Fruit fly (Drosophila melanogaster) whole organism, embryonic: ENCODE results near the gene Sk1.

Source experiments
- ATbp ChIP-seq: fragments of 200-800 bp; sonication (Bioruptor generic); optimal IDR thresholded peaks from 2 replicates; lab custom pipeline; 2017; ENCODE audit warnings: missing biosample characterization, mild to moderate bottlenecking, missing genetic modification characterization, missing genetic modification reagents
- Atf3 ChIP-seq: fragments of 200-800 bp; sonication (Bioruptor generic); optimal IDR thresholded peaks from 3 replicates; lab custom pipeline; 2016; ENCODE audit warnings: missing biosample characterization, missing genetic modification characterization
- Awh ChIP-seq: fragments of 200-800 bp; sonication (Bioruptor generic); IDR thresholded peaks from 2 replicates; pipeline ENCODE4, ENCODE4 v1.3.6; 2022; ENCODE audit warnings: missing biosample characterization, missing genetic modification characterization
- CG10431 ChIP-seq: fragments of 200-800 bp; sonication (Bioruptor generic); optimal IDR thresholded peaks from 3 replicates; lab custom pipeline; 2018; ENCODE audit warnings: missing biosample characterization, mild to moderate bottlenecking, missing genetic modification characterization
- CG11504 ChIP-seq: fragments of 200-800 bp; sonication (Bioruptor generic); optimal IDR thresholded peaks from 3 replicates; lab custom pipeline; 2019; ENCODE audit warnings: missing biosample characterization, mild to moderate bottlenecking, missing genetic modification characterization, moderate library complexity
- CG11560 ChIP-seq: fragments of 200-800 bp; sonication (Bioruptor generic); IDR thresholded peaks from 3 replicates; pipeline ENCODE4 v1.3.6; 2022; ENCODE audit warnings: missing biosample characterization, missing genetic modification characterization
- CG13287 ChIP-seq: fragments of 200-800 bp; sonication (Bioruptor generic); IDR thresholded peaks from 2 replicates; pipeline ENCODE4 v1.3.6; 2022; ENCODE audit warnings: missing biosample characterization, missing genetic modification characterization; ENCODE audit not compliant: partially characterized antibody
- CG14014 ChIP-seq: fragments of 200-800 bp; sonication (Bioruptor generic); IDR thresholded peaks from 2 replicates; pipeline ENCODE4 v1.3.6; 2022; ENCODE audit warnings: missing biosample characterization, missing genetic modification characterization
- CG14965 ChIP-seq: fragments of 200-800 bp; sonication (Bioruptor generic); optimal IDR thresholded peaks from 2 replicates; lab custom pipeline; 2016; ENCODE audit warnings: missing biosample characterization, missing genetic modification characterization, borderline replicate concordance
- CG17186 ChIP-seq: fragments of 200-800 bp; sonication (Bioruptor generic); optimal IDR thresholded peaks from 3 replicates; lab custom pipeline; 2017; ENCODE audit warnings: missing biosample characterization, missing genetic modification reagents, missing genetic modification characterization
- CG17359 ChIP-seq: fragments of 200-800 bp; sonication (Bioruptor generic); optimal IDR thresholded peaks from 3 replicates; lab custom pipeline; 2018; ENCODE audit warnings: missing biosample characterization, mild to moderate bottlenecking, missing genetic modification characterization, moderate library complexity
- CG17568 ChIP-seq: fragments of 200-800 bp; sonication (Bioruptor generic); optimal IDR thresholded peaks from 2 replicates; lab custom pipeline; 2018; ENCODE audit warnings: missing biosample characterization, mild to moderate bottlenecking, missing genetic modification characterization, moderate library complexity
- CG1832 ChIP-seq: fragments of 200-800 bp; sonication (Bioruptor generic); optimal IDR thresholded peaks from 2 replicates; lab custom pipeline; 2017; ENCODE audit warnings: missing biosample characterization, mild to moderate bottlenecking, missing genetic modification characterization, inconsistent platforms
- CG18599 ChIP-seq: fragments of 200-800 bp; sonication (Bioruptor generic); optimal IDR thresholded peaks from 3 replicates; lab custom pipeline; 2017; ENCODE audit warnings: missing biosample characterization, missing genetic modification characterization, mild to moderate bottlenecking, moderate library complexity, missing genetic modification reagents
- CG4360 ChIP-seq: fragments of 200-800 bp; sonication (Bioruptor generic); IDR thresholded peaks from 2 replicates; pipeline ENCODE4 v1.3.6; 2022; ENCODE audit warnings: missing biosample characterization, missing genetic modification characterization
- CG4854 ChIP-seq: fragments of 200-800 bp; sonication (Bioruptor generic); optimal IDR thresholded peaks from 2 replicates; lab custom pipeline; 2016; ENCODE audit warnings: missing biosample characterization, missing genetic modification characterization, inconsistent platforms
- CG7987 ChIP-seq: fragments of 200-800 bp; sonication (Bioruptor generic); optimal IDR thresholded peaks from 2 replicates; lab custom pipeline; 2018; ENCODE audit warnings: missing biosample characterization, mild to moderate bottlenecking, missing genetic modification characterization, moderate library complexity
- CG8388 ChIP-seq: fragments of 200-800 bp; sonication (Bioruptor generic); optimal IDR thresholded peaks from 2 replicates; lab custom pipeline; 2019; ENCODE audit warnings: missing biosample characterization, mild to moderate bottlenecking, missing genetic modification characterization, moderate library complexity
- CHES-1-like ChIP-seq: fragments of 200-800 bp; sonication (Bioruptor generic); optimal IDR thresholded peaks from 2 replicates; lab custom pipeline; 2016; ENCODE audit warnings: missing biosample characterization, missing genetic modification characterization
- Deaf1 ChIP-seq: fragments of 200-800 bp; optimal IDR thresholded peaks from 3 replicates; lab custom pipeline; 2019; ENCODE audit warnings: missing biosample characterization, mild to moderate bottlenecking, missing genetic modification characterization, moderate library complexity
- Gug ChIP-seq: fragments of 200-800 bp; sonication (Bioruptor generic); IDR thresholded peaks from 4 replicates; pipeline ENCODE4 v1.3.6; 2022; ENCODE audit warnings: missing biosample characterization, missing genetic modification characterization
- H2.0 ChIP-seq: fragments of 200-800 bp; sonication (Bioruptor generic); IDR thresholded peaks from 2 replicates; pipeline ENCODE4 v1.3.6; 2022; ENCODE audit warnings: missing biosample characterization, missing genetic modification characterization
- Jarid2 ChIP-seq: fragments of 200-800 bp; sonication (Bioruptor generic); optimal IDR thresholded peaks from 3 replicates; lab custom pipeline; 2017; ENCODE audit warnings: mild to moderate bottlenecking, missing biosample characterization, missing genetic modification reagents, missing genetic modification characterization
- Max ChIP-seq: fragments of 200-800 bp; sonication (Bioruptor generic); optimal IDR thresholded peaks from 2 replicates; lab custom pipeline; 2016; ENCODE audit warnings: missing biosample characterization, mild to moderate bottlenecking, missing genetic modification characterization
- Oaz ChIP-seq: fragments of 200-800 bp; sonication (Bioruptor generic); IDR thresholded peaks from 2 replicates; pipeline ENCODE4 v1.3.6; 2022; ENCODE audit warnings: missing biosample characterization, missing genetic modification characterization
- Ravus ChIP-seq: fragments of 200-800 bp; sonication (Bioruptor generic); IDR thresholded peaks from 2 replicates; pipeline ENCODE4 v1.3.6; 2022; ENCODE audit warnings: missing biosample characterization, missing genetic modification characterization
- Sry-β ChIP-seq: fragments of 200-800 bp; sonication (Bioruptor generic); optimal IDR thresholded peaks from 2 replicates; lab custom pipeline; 2018; ENCODE audit warnings: missing biosample characterization, mild to moderate bottlenecking, missing genetic modification characterization, moderate library complexity
- Usf ChIP-seq: fragments of 200-800 bp; sonication (Bioruptor generic); optimal IDR thresholded peaks from 2 replicates; lab custom pipeline; 2017; ENCODE audit warnings: missing genotype, missing biosample characterization, missing genetic modification characterization
- Vsx1 ChIP-seq: fragments of 200-800 bp; sonication (Bioruptor generic); optimal IDR thresholded peaks from 2 replicates; lab custom pipeline; 2017; ENCODE audit warnings: missing biosample characterization, mild to moderate bottlenecking, missing genetic modification characterization, missing genetic modification reagents
- Xrp1 ChIP-seq: fragments of 200-800 bp; sonication (Bioruptor generic); IDR thresholded peaks from 2 replicates; pipeline ENCODE4 v1.3.6; 2022; ENCODE audit warnings: missing biosample characterization, missing genetic modification characterization
- ap ChIP-seq: fragments of 200-800 bp; sonication (Bioruptor generic); IDR thresholded peaks from 2 replicates; pipeline ENCODE4 v1.3.6; 2022; ENCODE audit warnings: missing biosample characterization, missing genetic modification characterization
- br ChIP-seq: fragments of >200 bp; optimal IDR thresholded peaks from 2 replicates; lab custom pipeline; 2017
- cas ChIP-seq: fragments of 200-800 bp; sonication (Bioruptor generic); IDR thresholded peaks from 2 replicates; pipeline ENCODE4 v1.3.6; 2022; ENCODE audit warnings: missing biosample characterization, missing genetic modification characterization
- disco-r ChIP-seq: fragments of 200-800 bp; sonication (Bioruptor generic); optimal IDR thresholded peaks from 2 replicates; lab custom pipeline; 2016; ENCODE audit warnings: missing biosample characterization, missing genetic modification characterization
- eve ChIP-seq, 2 experiments: fragments of >200 bp; optimal IDR thresholded peaks; 2 replicates each; lab custom pipeline; 2017; ENCODE audit warnings: missing biosample characterization in 2 of 2, missing genetic modification characterization in 2 of 2
- eyg ChIP-seq: fragments of 200-800 bp; sonication (Bioruptor generic); optimal IDR thresholded peaks from 3 replicates; lab custom pipeline; 2016; ENCODE audit warnings: missing biosample characterization, missing genetic modification characterization
- grau ChIP-seq: fragments of 200-800 bp; optimal IDR thresholded peaks from 3 replicates; lab custom pipeline; 2019; ENCODE audit warnings: missing biosample characterization, mild to moderate bottlenecking, missing genetic modification characterization, moderate library complexity
- gt ChIP-seq: fragments of 200-800 bp; sonication (Bioruptor generic); IDR thresholded peaks from 2 replicates; pipeline ENCODE4 v1.3.6; 2022; ENCODE audit warnings: missing biosample characterization, missing genetic modification characterization
- hkb ChIP-seq, 2 experiments: fragments of 200-800 bp in 1 of 2; fragments of >200 bp in 1 of 2; sonication (Bioruptor generic) in 1 of 2; IDR thresholded peaks in 1 of 2; optimal IDR thresholded peaks in 1 of 2; 2 replicates each; pipeline versions ENCODE4 v1.3.6 to Lab custom; 2017 to 2022; ENCODE audit warnings: missing biosample characterization in 1 of 2, missing genetic modification characterization in 1 of 2
- kni ChIP-seq: fragments of 200-800 bp; sonication (Bioruptor generic); optimal IDR thresholded peaks from 3 replicates; lab custom pipeline; 2017; ENCODE audit warnings: mild to moderate bottlenecking, missing biosample characterization, missing genetic modification reagents, missing genetic modification characterization
- lab ChIP-seq: fragments of 200-800 bp; sonication (Bioruptor generic); optimal IDR thresholded peaks from 3 replicates; lab custom pipeline; 2017; ENCODE audit warnings: missing biosample characterization, missing genetic modification characterization, mild to moderate bottlenecking, moderate library complexity, missing genetic modification reagents
- nau ChIP-seq: fragments of 200-800 bp; sonication (Bioruptor generic); optimal IDR thresholded peaks from 3 replicates; lab custom pipeline; 2017; ENCODE audit warnings: missing biosample characterization, mild to moderate bottlenecking, missing genetic modification characterization, missing genetic modification reagents
- nerfin-1 ChIP-seq: fragments of 200-800 bp; sonication (Bioruptor generic); optimal IDR thresholded peaks from 3 replicates; lab custom pipeline; 2019; ENCODE audit warnings: missing biosample characterization, mild to moderate bottlenecking, missing genetic modification characterization, moderate library complexity
- pb ChIP-seq: fragments of 200-800 bp; sonication (Bioruptor generic); optimal IDR thresholded peaks from 3 replicates; lab custom pipeline; 2016; ENCODE audit warnings: missing biosample characterization, missing genetic modification characterization
- rib ChIP-seq: fragments of 200-800 bp; sonication (Bioruptor generic); IDR thresholded peaks from 2 replicates; pipeline ENCODE4 v1.3.6; 2022; ENCODE audit warnings: missing biosample characterization, missing genetic modification characterization
- sug ChIP-seq: fragments of 200-800 bp; optimal IDR thresholded peaks from 2 replicates; lab custom pipeline; 2019; ENCODE audit warnings: missing biosample characterization, mild to moderate bottlenecking, missing genetic modification characterization, moderate library complexity
- trem ChIP-seq: fragments of 200-800 bp; optimal IDR thresholded peaks from 3 replicates; lab custom pipeline; 2019; ENCODE audit warnings: missing biosample characterization, mild to moderate bottlenecking, missing genetic modification characterization, moderate library complexity
- trh ChIP-seq: fragments of 200-800 bp; sonication (Bioruptor generic); optimal IDR thresholded peaks from 2 replicates; lab custom pipeline; 2016; ENCODE audit warnings: missing biosample characterization, missing genetic modification characterization
- twi ChIP-seq: fragments of 200-800 bp; optimal IDR thresholded peaks from 2 replicates; lab custom pipeline; 2019; ENCODE audit warnings: missing biosample characterization, mild to moderate bottlenecking, missing genetic modification characterization, moderate library complexity

Sk1 gene

dm6 chrX:11454189-11454882 lies 12.0 kb downstream of the Sk1 start, which contains the start of the genes Evi5 and HP5 (continued):
- TF ChIP-seq CG17186 (GFP tag; lab: Kevin White, UChicago) (peak; percentile 43), nerfin-1 (tag; lab: Kevin White, UChicago) (no peak), rib (GFP tag; lab: Robert Waterston, UW) (no peak), CG14965 (GFP tag; lab: Kevin White, UChicago) (no peak), Sry-β (GFP tag; lab: Kevin White, UChicago) (no peak), Usf (GFP tag; lab: Kevin White, UChicago) (no peak), CG17359 (tag; lab: Kevin White, UChicago) (no peak), CHES-1-like (peak; percentile 54), Jarid2 (GFP tag; lab: Kevin White, UChicago) (peak; percentile 63), Max (GFP tag; lab: Kevin White, UChicago) (peak; percentile 2), CG17568 (GFP tag; lab: Kevin White, UChicago) (no peak), CG11560 (tag; lab: Robert Waterston, UW) (peak; percentile 63; the same call in 2 of the 3 replicates), H2.0 (peak; percentile 50; the same call in 1 of the 2 replicates), eyg (GFP tag; lab: Kevin White, UChicago) (peak; percentile 6), Atf3 (no peak), Vsx1 (GFP tag; lab: Kevin White, UChicago) (no peak), nau (GFP tag; lab: Kevin White, UChicago) (no peak), grau (peak; percentile 56), CG11504 (tag; lab: Kevin White, UChicago) (peak; percentile 63), CG13287 (GFP tag; lab: Robert Waterston, UW) (peak; percentile 57; the same call in 1 of the 2 replicates), CG7987 (GFP tag; lab: Kevin White, UChicago) (no peak), Gug (GFP tag; lab: Robert Waterston, UW) (peak; percentile 82), br (lab: Kevin White, UChicago) (no peak), ap (GFP tag; lab: Robert Waterston, UW) (peak; percentile 44; the same call in 1 of the 2 replicates), Awh (0 out of 2 replicates have a peak, but pooled peaks have one; percentile 20), CG18599 (GFP tag; lab: Kevin White, UChicago) (no peak), CG8388 (GFP tag; lab: Kevin White, UChicago) (no peak), Deaf1 (peak; percentile 63), gt (GFP tag; lab: Robert Waterston, UW) (no peak), CG4360 (GFP tag; lab: Robert Waterston, UW) (no peak), Xrp1 (GFP tag; lab: Robert Waterston, UW) (peak; percentile 55), disco-r (GFP tag; lab: Kevin White, UChicago) (no peak), eve (GFP tag; optimal IDR thresholded peaks at IDR 0.05; lab: Kevin White, UChicago) (peak in 1 of 2 experiments; percentile 32), CG4854 (GFP tag; lab: Kevin White, UChicago) (no peak), trem (tag; lab: Kevin White, UChicago) (peak; percentile 20), pb (GFP tag; lab: Kevin White, UChicago) (no peak), sug (peak; percentile 58), cas (GFP tag; lab: Robert Waterston, UW) (peak; percentile 12; the same call in 1 of the 2 replicates), CG14014 (GFP tag; lab: Robert Waterston, UW) (peak; percentile 63; the same call in 1 of the 2 replicates), hkb (optimal IDR thresholded peaks at IDR 0.05; lab: Kevin White, UChicago) (no peak), hkb (GFP tag; IDR thresholded peaks at IDR 0.05; lab: Robert Waterston, UW) (no peak), ATbp (GFP tag; lab: Kevin White, UChicago) (no peak), Ravus (GFP tag; lab: Robert Waterston, UW) (no peak), Oaz (peak; percentile 21; the same call in 1 of the 2 replicates), twi (tag; lab: Kevin White, UChicago) (no peak), kni (no peak), CG1832 (no peak), CG10431 (GFP tag; lab: Kevin White, UChicago) (no peak), lab (GFP tag; lab: Kevin White, UChicago) (peak; percentile 36), trh (peak; percentile 55)
